Fruit fly (Drosophila melanogaster): ENCODE results near the gene CG8478.

CG8478 gene

dm6 chr3R:9756187-9756586 is 7.3 kb upstream of the CG8478 start, which contains the start of the genes Alg12 and Rpt3R (continued):
- TF ChIP-seq CG32532 (GFP tag; IDR thresholded peaks at IDR 0.05) (no peak), CG14860 (GFP tag; IDR thresholded peaks at IDR 0.05; ENCODE audit: partially characterized antibody) (0 out of 3 replicates have a peak, but pooled peaks have one; percentile 30), zen2 (GFP tag; IDR thresholded peaks at IDR 0.05; ENCODE audit: partially characterized antibody) (peak; percentile 8; the same call in 1 of the 3 replicates), Dek (tag; optimal IDR thresholded peaks at IDR 0.05) (no peak), CG12942 (GFP tag; optimal IDR thresholded peaks at IDR 0.05) (no peak), sug (tag; optimal IDR thresholded peaks at IDR 0.05) (no peak), CG12155 (GFP tag; optimal IDR thresholded peaks at IDR 0.05) (no peak), CG5180 (GFP tag; optimal IDR thresholded peaks at IDR 0.05) (no peak), CG2889 (GFP tag; IDR thresholded peaks at IDR 0.05) (no peak), CG9609 (GFP tag; optimal IDR thresholded peaks at IDR 0.05) (no peak), CG17802 (tag; optimal IDR thresholded peaks at IDR 0.05) (no peak), CG13123 (GFP tag; optimal IDR thresholded peaks at IDR 0.05) (no peak), CG4820 (GFP tag; optimal IDR thresholded peaks at IDR 0.05) (no peak), CG3726 (GFP tag; IDR thresholded peaks at IDR 0.05) (no peak), tio (GFP tag; optimal IDR thresholded peaks at IDR 0.05) (no peak), ham (GFP tag; IDR thresholded peaks at IDR 0.05) (no peak), CG11504 (tag; optimal IDR thresholded peaks at IDR 0.05) (no peak), CG11093 (GFP tag; IDR thresholded peaks at IDR 0.05) (no peak), trem (tag; optimal IDR thresholded peaks at IDR 0.05) (peak; percentile 36), phol (tag; optimal IDR thresholded peaks at IDR 0.05) (peak; percentile 15), CG6175 (GFP tag; IDR thresholded peaks at IDR 0.05) (no peak), CG1602 (GFP tag; optimal IDR thresholded peaks at IDR 0.05) (no peak), CG4328 (GFP tag; optimal IDR thresholded peaks at IDR 0.05) (no peak), CG14965 (GFP tag; optimal IDR thresholded peaks at IDR 0.05; ENCODE audit: borderline replicate concordance) (no peak), ems (GFP tag; optimal IDR thresholded peaks at IDR 0.05) (no peak), emc (GFP tag; optimal IDR thresholded peaks at IDR 0.05) (no peak), CG10147 (GFP tag; optimal IDR thresholded peaks at IDR 0.05) (no peak), MBD-R2 (GFP tag; IDR thresholded peaks at IDR 0.05) (peak; percentile 72), Sry-β (GFP tag; optimal IDR thresholded peaks at IDR 0.05) (no peak), CG6254 (GFP tag; optimal IDR thresholded peaks at IDR 0.05) (no peak), gce (GFP tag; IDR thresholded peaks at IDR 0.05) (no peak), unc-4 (GFP tag; IDR thresholded peaks at IDR 0.05; ENCODE audit: partially characterized antibody) (peak; percentile 62), cas (GFP tag; IDR thresholded peaks at IDR 0.05) (no peak), CG8478 (optimal IDR thresholded peaks at IDR 0.05) (no peak), CHES-1-like (GFP tag; optimal IDR thresholded peaks at IDR 0.05) (no peak), Side (GFP tag; optimal IDR thresholded peaks at IDR 0.05) (no peak), CG12236 (GFP tag; optimal IDR thresholded peaks at IDR 0.05) (no peak), Ravus (GFP tag; IDR thresholded peaks at IDR 0.05) (no peak), Hr51 (GFP tag; optimal IDR thresholded peaks at IDR 0.05) (no peak), lmd (GFP tag; IDR thresholded peaks at IDR 0.05) (no peak), slou (GFP tag; optimal IDR thresholded peaks at IDR 0.05) (no peak), CG30020 (tag; optimal IDR thresholded peaks at IDR 0.05) (no peak), Neu2 (GFP tag; optimal IDR thresholded peaks at IDR 0.05; ENCODE audit: borderline replicate concordance) (no peak), bigmax (GFP tag; optimal IDR thresholded peaks at IDR 0.05) (no peak), peb (GFP tag; IDR thresholded peaks at IDR 0.05) (no peak), scrt (GFP tag; optimal IDR thresholded peaks at IDR 0.05) (peak; percentile 95), exex (tag; optimal IDR thresholded peaks at IDR 0.05) (no peak), CG2116 (GFP tag; optimal IDR thresholded peaks at IDR 0.05) (peak; percentile 56), az2 (GFP tag; optimal IDR thresholded peaks at IDR 0.05) (no peak), sqz (GFP tag; optimal IDR thresholded peaks at IDR 0.05) (no peak), cad (GFP tag; optimal IDR thresholded peaks at IDR 0.05) (no peak), GATAe (GFP tag; conservative IDR thresholded peaks at IDR 0.05) (no peak)

Measured in whole organism, embryonic.